Fruit fly (Drosophila melanogaster): ENCODE data around the gene CG10588.

CG10588 gene

dm6 chr3L:20923030-20923591 is 33.6 kb upstream of the CG10588 start (continued):
- TF ChIP-seq CG30403 (GFP tag; optimal IDR thresholded peaks at IDR 0.05) (peak; percentile 15), Hmx (GFP tag; optimal IDR thresholded peaks at IDR 0.05) (no peak), CG10979 (tag; optimal IDR thresholded peaks at IDR 0.05) (peak; percentile 73), Hr51 (GFP tag; optimal IDR thresholded peaks at IDR 0.05) (peak in 1 of 2 experiments; percentile 37), CG8359 (GFP tag; optimal IDR thresholded peaks at IDR 0.05; ENCODE audit: borderline replicate concordance) (peak; percentile 15), inv (GFP tag; IDR thresholded peaks at IDR 0.05; ENCODE audit: partially characterized antibody) (no peak), fd3F (GFP tag; optimal IDR thresholded peaks at IDR 0.05) (no peak), CG10321 (GFP tag; IDR thresholded peaks at IDR 0.05) (no peak), CTCF (GFP tag; optimal IDR thresholded peaks at IDR 0.05) (no peak), nerfin-1 (tag; optimal IDR thresholded peaks at IDR 0.05) (peak; percentile 9), CG9876 (GFP tag; optimal IDR thresholded peaks at IDR 0.05) (no peak), CG32767 (GFP tag; IDR thresholded peaks at IDR 0.05) (0 out of 2 replicates have a peak, but pooled peaks have one; percentile 24), Mes4 (GFP tag; optimal IDR thresholded peaks at IDR 0.05) (peak; percentile 45), Scr (GFP tag; IDR thresholded peaks at IDR 0.05; ENCODE audit: partially characterized antibody) (no peak), scrt (GFP tag; optimal IDR thresholded peaks at IDR 0.05) (no peak), pb (GFP tag; optimal IDR thresholded peaks at IDR 0.05) (no peak), Bdp1 (GFP tag; optimal IDR thresholded peaks at IDR 0.05) (no peak), CG6254 (GFP tag; optimal IDR thresholded peaks at IDR 0.05) (peak; percentile 14), CG9727 (GFP tag; optimal IDR thresholded peaks at IDR 0.05) (peak; percentile 70), CoRest (tag; optimal IDR thresholded peaks at IDR 0.05) (peak; percentile 38), Gug (GFP tag; IDR thresholded peaks at IDR 0.05) (0 out of 4 replicates have a peak, but pooled peaks have one; percentile 25), psq (GFP tag; optimal IDR thresholded peaks at IDR 0.05) (no peak), YL-1 (GFP tag; optimal IDR thresholded peaks at IDR 0.05) (no peak), CG15601 (tag; optimal IDR thresholded peaks at IDR 0.05) (peak; percentile 43), CG14965 (GFP tag; optimal IDR thresholded peaks at IDR 0.05; ENCODE audit: borderline replicate concordance) (no peak), Asciz (GFP tag; optimal IDR thresholded peaks at IDR 0.05) (peak; percentile 41), CG3838 (GFP tag; optimal IDR thresholded peaks at IDR 0.05) (no peak), nom (GFP tag; optimal IDR thresholded peaks at IDR 0.05) (peak; percentile 61), Fer3 (tag; optimal IDR thresholded peaks at IDR 0.05) (no peak), hth (optimal IDR thresholded peaks at IDR 0.05) (no peak), p53 (GFP tag; optimal IDR thresholded peaks at IDR 0.05) (no peak), CG4820 (GFP tag; optimal IDR thresholded peaks at IDR 0.05) (peak; percentile 49), Awh (GFP tag; IDR thresholded peaks at IDR 0.05) (0 out of 2 replicates have a peak, but pooled peaks have one; percentile 26), Camta (GFP tag; optimal IDR thresholded peaks at IDR 0.05) (peak; percentile 33), Trl (optimal IDR thresholded peaks at IDR 0.05) (no peak), Trl (GFP tag; optimal IDR thresholded peaks at IDR 0.05) (peak; percentile 24), klu (GFP tag; IDR thresholded peaks at IDR 0.05) (no peak), H15 (GFP tag; IDR thresholded peaks at IDR 0.05) (no peak), CG2889 (GFP tag; IDR thresholded peaks at IDR 0.05) (no peak), Sin3A (optimal IDR thresholded peaks at IDR 0.05) (no peak), CG18764 (GFP tag; optimal IDR thresholded peaks at IDR 0.05) (no peak), Ets97D (GFP tag; optimal IDR thresholded peaks at IDR 0.05) (no peak), CG3726 (GFP tag; IDR thresholded peaks at IDR 0.05) (0 out of 3 replicates have a peak, but pooled peaks have one; percentile 17), chn (GFP tag; optimal IDR thresholded peaks at IDR 0.05) (peak; percentile 54), Atf6 (GFP tag; IDR thresholded peaks at IDR 0.05) (no peak), Xbp1 (GFP tag; optimal IDR thresholded peaks at IDR 0.05) (peak; percentile 51), tup (GFP tag; optimal IDR thresholded peaks at IDR 0.05) (no peak), Med (GFP tag) (peak; percentile 77), cato (GFP tag; optimal IDR thresholded peaks at IDR 0.05; ENCODE audit: borderline replicate concordance) (peak; percentile 14), CG17612 (GFP tag; IDR thresholded peaks at IDR 0.05) (no peak), CG2120 (GFP tag; optimal IDR thresholded peaks at IDR 0.05) (no peak), Hmr (GFP tag; optimal IDR thresholded peaks at IDR 0.05) (no peak)

Data from whole organism, embryonic.